Worm (Caenorhabditis elegans) whole organism, L1 larva: Measurements from ENCODE around the gene T05C12.9.

Experiments
- C16A3.4 ChIP-seq: fragments of 150-350 bp; optimal IDR thresholded peaks from 2 replicates; lab custom pipeline; 2014; ENCODE audit warnings: missing biosample characterization, missing genetic modification characterization
- Y116A8C.19 ChIP-seq: sonication (generic microtip); optimal IDR thresholded peaks from 2 replicates; lab custom pipeline; 2016; ENCODE audit warnings: missing compliant biosample characterization, missing genetic modification characterization, borderline replicate concordance
- aha-1 ChIP-seq: fragments of 150-350 bp; optimal IDR thresholded peaks from 2 replicates; lab custom pipeline; 2014; ENCODE audit warnings: missing biosample characterization, missing genetic modification characterization
- ama-1 ChIP-seq: fragments of 150-350 bp; optimal IDR thresholded peaks from 2 replicates; lab custom pipeline; 2014
- ceh-63 ChIP-seq: fragments of 200-800 bp; sonication (Bioruptor generic); optimal IDR thresholded peaks from 2 replicates; lab custom pipeline; 2018; ENCODE audit warnings: mild to moderate bottlenecking, missing genetic modification characterization, missing compliant biosample characterization
- ceh-90 ChIP-seq: sonication (generic microtip); optimal IDR thresholded peaks from 2 replicates; lab custom pipeline; 2016; ENCODE audit warnings: missing genetic modification characterization, missing compliant biosample characterization
- ces-1 ChIP-seq: fragments of 150-350 bp; optimal IDR thresholded peaks from 2 replicates; lab custom pipeline; 2014; ENCODE audit warnings: missing biosample characterization, missing genetic modification reagents, missing genetic modification characterization
- efl-1 ChIP-seq, 4 experiments: fragments of 150-350 bp; optimal IDR thresholded peaks in 3 of 4; peaks in 1 of 4; 1 replicate in 1 of 4; 2 replicates in 3 of 4; lab custom pipeline; 2014; ENCODE audit warnings: missing biosample characterization in 2 of 4, missing genetic modification characterization in 2 of 4, missing genetic modification reagents in 2 of 4
- egl-13 ChIP-seq: sonication (generic microtip); optimal IDR thresholded peaks from 2 replicates; lab custom pipeline; 2016; ENCODE audit warnings: missing genotype, missing genetic modification reagents, missing genetic modification characterization, missing compliant biosample characterization
- elt-3 ChIP-seq, 6 experiments: fragments of 150-350 bp in 1 of 6; sonication (generic microtip); optimal IDR thresholded peaks; 2 replicates each; lab custom pipeline; 2017 to 2018; ENCODE audit warnings: missing biosample characterization in 6 of 6, missing genetic modification characterization in 6 of 6, inconsistent platforms in 1 of 6
- fkh-4 ChIP-seq: sonication (generic microtip); optimal IDR thresholded peaks from 2 replicates; lab custom pipeline; 2016; ENCODE audit warnings: missing compliant biosample characterization, missing genetic modification characterization, borderline replicate concordance
- fkh-8 ChIP-seq: sonication (generic microtip); optimal IDR thresholded peaks from 2 replicates; lab custom pipeline; 2016; ENCODE audit warnings: mild to moderate bottlenecking, missing genetic modification characterization, missing compliant biosample characterization
- fos-1 ChIP-seq: fragments of 150-350 bp; optimal IDR thresholded peaks from 2 replicates; lab custom pipeline; 2014; ENCODE audit warnings: missing biosample characterization, missing genetic modification characterization
- grh-1 ChIP-seq: fragments of 200-800 bp; sonication (Bioruptor generic); IDR thresholded peaks from 2 replicates; pipeline ENCODE4 v1.3.6; 2022; ENCODE audit warnings: missing genetic modification reagents, missing genetic modification characterization, missing compliant biosample characterization
- hlh-17 ChIP-seq: fragments of 200-800 bp; sonication (Bioruptor generic); optimal IDR thresholded peaks from 2 replicates; lab custom pipeline; 2018; ENCODE audit warnings: missing genetic modification characterization, mild to moderate bottlenecking, missing compliant biosample characterization, moderate library complexity, borderline replicate concordance
- hlh-4 ChIP-seq: sonication (generic microtip); optimal IDR thresholded peaks from 2 replicates; lab custom pipeline; 2016; ENCODE audit warnings: mild to moderate bottlenecking, missing genetic modification characterization, missing compliant biosample characterization
- hpl-2 ChIP-seq: fragments of 150-350 bp; optimal IDR thresholded peaks from 2 replicates; lab custom pipeline; 2014; ENCODE audit warnings: missing biosample characterization, missing genetic modification reagents, missing genetic modification characterization
- irx-1 ChIP-seq: sonication (generic microtip); optimal IDR thresholded peaks from 2 replicates; lab custom pipeline; 2016; ENCODE audit warnings: missing genetic modification characterization, missing compliant biosample characterization
- isw-1 ChIP-seq: fragments of 200-800 bp; sonication (Bioruptor generic); IDR thresholded peaks from 2 replicates; pipeline ENCODE4 v1.3.6; 2022; ENCODE audit warnings: missing genetic modification characterization, missing compliant biosample characterization
- jun-1 ChIP-seq: fragments of 150-350 bp; optimal IDR thresholded peaks from 2 replicates; lab custom pipeline; 2014; ENCODE audit warnings: missing biosample characterization, missing genetic modification reagents, missing genetic modification characterization
- lin-13 ChIP-seq: fragments of 150-350 bp; optimal IDR thresholded peaks from 2 replicates; lab custom pipeline; 2014; ENCODE audit warnings: missing biosample characterization, missing genetic modification reagents, missing genetic modification characterization
- lin-14 ChIP-seq: fragments of 200-800 bp; sonication (Bioruptor generic); optimal IDR thresholded peaks from 2 replicates; lab custom pipeline; 2018; ENCODE audit warnings: mild to moderate bottlenecking, missing genetic modification characterization, moderate library complexity, missing compliant biosample characterization
- lin-15B ChIP-seq: fragments of 150-350 bp; sonication (generic microtip); optimal IDR thresholded peaks from 3 replicates; lab custom pipeline; 2014; ENCODE audit warnings: missing biosample characterization, missing genetic modification characterization
- lin-35 ChIP-seq, 2 experiments: fragments of 150-350 bp; optimal IDR thresholded peaks; 2 replicates each; lab custom pipeline; 2014; ENCODE audit warnings: missing biosample characterization in 2 of 2, missing genetic modification characterization in 2 of 2, missing genetic modification reagents in 2 of 2
- lin-39 ChIP-seq: fragments of 150-350 bp; optimal IDR thresholded peaks from 2 replicates; lab custom pipeline; 2014; ENCODE audit warnings: missing biosample characterization, missing genetic modification reagents, missing genetic modification characterization
- lsy-2 ChIP-seq, 2 experiments: fragments of 150-350 bp; optimal IDR thresholded peaks; 2 replicates each; lab custom pipeline; 2014; ENCODE audit warnings: missing biosample characterization in 2 of 2, missing genetic modification characterization in 2 of 2
- mab-9 ChIP-seq: fragments of 200-800 bp; sonication (Bioruptor generic); IDR thresholded peaks from 2 replicates; pipeline ENCODE4 v1.3.6; 2022; ENCODE audit warnings: missing genetic modification reagents, missing genetic modification characterization, missing compliant biosample characterization
- mef-2 ChIP-seq: fragments of 150-350 bp; optimal IDR thresholded peaks from 2 replicates; lab custom pipeline; 2014; ENCODE audit warnings: missing biosample characterization, missing genetic modification characterization
- nhr-19 ChIP-seq: fragments of 200-800 bp; sonication (Bioruptor generic); conservative IDR thresholded peaks from 2 replicates; pipeline ENCODE4 v1.3.6; 2022; ENCODE audit warnings: missing genetic modification characterization, missing compliant biosample characterization
- nhr-28 ChIP-seq: fragments of 150-350 bp; optimal IDR thresholded peaks from 2 replicates; lab custom pipeline; 2014; ENCODE audit warnings: missing biosample characterization, missing genetic modification characterization
- nhr-76 ChIP-seq: sonication (generic microtip); optimal IDR thresholded peaks from 2 replicates; lab custom pipeline; 2017; ENCODE audit warnings: missing biosample characterization, missing genetic modification characterization
- nhr-85 ChIP-seq: sonication (generic microtip); peaks from one replicate; lab custom pipeline; 2016; ENCODE audit warnings: missing genetic modification characterization, inconsistent platforms, missing compliant biosample characterization
- nhr-90 ChIP-seq: sonication (generic microtip); optimal IDR thresholded peaks from 2 replicates; lab custom pipeline; 2016; ENCODE audit warnings: mild to moderate bottlenecking, missing genetic modification characterization, missing compliant biosample characterization; ENCODE audit not compliant: poor library complexity
- pax-3 ChIP-seq: fragments of 200-800 bp; sonication (Bioruptor generic); optimal IDR thresholded peaks from 2 replicates; lab custom pipeline; 2018; ENCODE audit warnings: mild to moderate bottlenecking, missing genetic modification characterization, moderate library complexity, missing compliant biosample characterization
- rnt-1 ChIP-seq: sonication (generic microtip); optimal IDR thresholded peaks from 2 replicates; lab custom pipeline; 2016; ENCODE audit warnings: mild to moderate bottlenecking, missing genetic modification characterization, moderate library complexity, missing compliant biosample characterization
- skn-1 ChIP-seq: fragments of 150-350 bp; optimal IDR thresholded peaks from 2 replicates; lab custom pipeline; 2014; ENCODE audit warnings: missing biosample characterization, missing genetic modification characterization
- snu-23 ChIP-seq: sonication (generic microtip); optimal IDR thresholded peaks from 2 replicates; lab custom pipeline; 2016; ENCODE audit warnings: missing genetic modification characterization, missing compliant biosample characterization
- sptf-1 ChIP-seq: fragments of 150-350 bp; optimal IDR thresholded peaks from 2 replicates; lab custom pipeline; 2014; ENCODE audit warnings: missing biosample characterization, missing genetic modification characterization
- sup-37 ChIP-seq: fragments of 200-800 bp; sonication (Bioruptor generic); optimal IDR thresholded peaks from 2 replicates; lab custom pipeline; 2018; ENCODE audit warnings: mild to moderate bottlenecking, missing genetic modification characterization, missing compliant biosample characterization
- swsn-7 ChIP-seq: sonication (generic microtip); optimal IDR thresholded peaks from 2 replicates; lab custom pipeline; 2016; ENCODE audit warnings: missing genetic modification characterization, missing compliant biosample characterization
- tlp-1 ChIP-seq: fragments of 150-350 bp; optimal IDR thresholded peaks from 2 replicates; lab custom pipeline; 2014; ENCODE audit warnings: missing biosample characterization, missing genetic modification characterization
- unc-30 ChIP-seq: sonication (generic microtip); optimal IDR thresholded peaks from 2 replicates; lab custom pipeline; 2017; ENCODE audit warnings: missing biosample characterization, missing genetic modification characterization
- unc-62 ChIP-seq: fragments of 150-350 bp; optimal IDR thresholded peaks from 2 replicates; lab custom pipeline; 2014; ENCODE audit warnings: missing biosample characterization, missing genetic modification reagents, missing genetic modification characterization
- unc-86 ChIP-seq: sonication (generic microtip); optimal IDR thresholded peaks from 2 replicates; lab custom pipeline; 2016; ENCODE audit warnings: missing genetic modification characterization, missing compliant biosample characterization
- unc-98 ChIP-seq: fragments of 200-800 bp; sonication (Bioruptor generic); IDR thresholded peaks from 2 replicates; pipeline ENCODE4 v1.3.6; 2022; ENCODE audit warnings: missing genetic modification characterization, missing compliant biosample characterization
- vab-15 ChIP-seq: sonication (generic microtip); optimal IDR thresholded peaks from 2 replicates; lab custom pipeline; 2017; ENCODE audit warnings: missing genotype, mild to moderate bottlenecking, missing genetic modification characterization, missing compliant biosample characterization
- xbp-1 ChIP-seq: sonication (generic microtip); optimal IDR thresholded peaks from 2 replicates; lab custom pipeline; 2016; ENCODE audit warnings: missing genetic modification characterization, missing compliant biosample characterization
- zag-1 ChIP-seq: fragments of 150-350 bp; optimal IDR thresholded peaks from 2 replicates; lab custom pipeline; 2014; ENCODE audit warnings: missing biosample characterization, missing genetic modification characterization
- ztf-4 ChIP-seq: fragments of 150-350 bp; optimal IDR thresholded peaks from 2 replicates; lab custom pipeline; 2014; ENCODE audit warnings: missing biosample characterization, missing genetic modification characterization

T05C12.9 gene

DNA sequence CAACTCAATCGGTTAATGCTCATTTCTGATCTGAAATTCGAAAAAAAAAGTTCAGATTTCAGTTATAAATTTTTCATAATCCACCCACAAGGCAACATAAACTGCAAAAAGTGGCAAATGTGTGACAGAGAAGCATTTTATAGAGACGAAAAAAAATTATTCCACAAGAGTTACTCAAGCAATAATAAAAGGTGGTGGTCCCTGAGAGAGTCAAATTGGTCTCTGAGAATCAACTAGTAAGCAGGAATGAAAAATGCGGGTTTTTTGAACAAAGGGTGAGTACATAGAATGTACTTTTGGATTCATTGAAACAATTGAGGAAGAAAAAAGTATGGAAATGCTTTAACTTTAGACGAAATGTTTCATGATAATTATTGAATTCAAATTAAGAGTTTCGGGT is 22.7 kb downstream of the T05C12.9 start, which contains the start of gene T05C12.11:
Gene T05C12.11, minus strand, starts transcription at position 101 of the 400 bp plus-strand sequence.
- TF ChIP-seq lin-14 (peak; percentile 17), snu-23 (GFP tag; lab: Kevin White, UChicago) (no peak)

DNA sequence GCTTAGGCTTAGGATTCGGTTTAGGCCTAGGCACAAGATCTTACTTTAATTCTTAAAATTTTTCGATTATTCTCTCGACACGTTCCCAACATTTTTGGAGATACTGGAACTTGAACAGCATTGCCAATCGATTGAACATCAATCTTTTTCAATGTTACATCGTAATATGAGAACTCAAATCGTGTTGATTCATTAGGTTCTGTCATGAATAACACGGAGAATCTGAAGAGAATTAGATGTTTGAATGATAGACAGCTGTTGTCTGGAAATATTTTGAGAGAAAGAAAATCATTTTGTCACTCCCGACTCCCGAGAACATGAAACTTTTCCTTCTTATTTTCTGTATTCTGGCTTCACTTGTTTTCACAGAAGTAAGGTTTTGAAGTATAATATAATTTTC is 23.7 kb downstream of the T05C12.9 start, which contains the start of gene T05C12.15:
Gene T05C12.15, plus strand, starts transcription at position 301 of the 400 bp plus-strand sequence.
- no peak for TF ChIP-seq hlh-17 (GFP tag; lab: Kevin White, UChicago)
- no peak for TF ChIP-seq ces-1 (GFP tag; lab: Kevin White, UChicago)
- TF ChIP-seq nhr-28, result no peak
- no peak for TF ChIP-seq nhr-76
- TF ChIP-seq hlh-4 (tag; lab: Kevin White, UChicago), result no peak
- no peak for TF ChIP-seq hpl-2 (GFP tag; lab: Kevin White, UChicago)
- TF ChIP-seq lsy-2 (tag; optimal IDR thresholded peaks at IDR 0.05; lab: Kevin White, UChicago), result no peak
- no peak for TF ChIP-seq nhr-90 (tag; lab: Kevin White, UChicago)
- TF ChIP-seq nhr-19 (GFP tag; lab: Robert Waterston, UW), result no peak
- no peak for TF ChIP-seq ztf-4 (tag; lab: Kevin White, UChicago)
- TF ChIP-seq fkh-8 (tag; lab: Kevin White, UChicago), result no peak
- TF ChIP-seq sptf-1 (tag; lab: Kevin White, UChicago), result no peak
- no peak for TF ChIP-seq unc-62 (GFP tag; lab: Kevin White, UChicago)

DNA sequence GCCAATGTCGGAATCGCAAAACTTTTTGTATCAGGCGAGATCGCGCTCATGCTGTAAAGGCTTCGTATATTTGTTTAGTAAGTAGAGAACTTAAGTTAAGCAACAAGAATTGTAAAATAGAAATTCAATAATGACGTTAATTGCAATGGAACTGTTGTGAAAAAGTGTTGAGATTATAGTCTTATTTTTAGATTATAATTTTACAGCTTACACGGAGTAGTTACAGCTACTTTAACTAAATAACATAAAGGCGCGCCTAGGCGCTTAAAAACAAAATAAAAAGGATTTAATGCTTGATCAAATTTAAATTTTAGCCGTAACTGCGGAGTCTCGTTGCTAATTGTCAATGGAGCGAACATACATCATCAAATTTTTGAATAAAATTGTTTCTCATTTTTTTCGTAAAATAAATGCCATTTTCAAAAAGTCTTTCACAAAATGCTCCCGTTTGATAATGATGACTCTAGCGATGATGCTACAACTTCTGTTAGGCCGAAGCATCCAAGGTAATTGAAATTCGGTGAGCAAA is 30.8 kb downstream of the T05C12.9 start, which contains the start of the genes emb-27 and rrf-3:
Gene emb-27, minus strand, starts transcription at position 51 of the 529 bp plus-strand sequence.
Gene rrf-3, plus strand, starts transcription at position 346 of the 529 bp plus-strand sequence.
- TF ChIP-seq irx-1 (no peak), fos-1 (tag; lab: Kevin White, UChicago) (no peak), unc-98 (GFP tag; lab: Robert Waterston, UW) (no peak), fkh-4 (tag; lab: Kevin White, UChicago) (no peak), sptf-1 (tag; lab: Kevin White, UChicago) (no peak), nhr-28 (no peak), tlp-1 (tag; lab: Kevin White, UChicago) (no peak), lin-39 (tag; lab: Kevin White, UChicago) (no peak), rnt-1 (tag; lab: Kevin White, UChicago) (peak; percentile 34), ceh-90 (tag; lab: Kevin White, UChicago) (no peak), xbp-1 (tag; lab: Kevin White, UChicago) (peak; percentile 25), vab-15 (tag; lab: Kevin White, UChicago) (no peak), unc-86 (no peak), elt-3 (tag; optimal IDR thresholded peaks at IDR 0.05; lab: Kevin White, UChicago) (no peak), skn-1 (tag; lab: Kevin White, UChicago) (peak; percentile 68), nhr-85 (tag; lab: Kevin White, UChicago) (peak; percentile 33), C16A3.4 (tag; lab: Kevin White, UChicago) (peak; percentile 77), hlh-17 (GFP tag; lab: Kevin White, UChicago) (no peak), jun-1 (tag; lab: Kevin White, UChicago) (no peak), mef-2 (no peak), pax-3 (tag; lab: Kevin White, UChicago) (no peak), ceh-63 (GFP tag; lab: Kevin White, UChicago) (no peak), hpl-2 (GFP tag; lab: Kevin White, UChicago) (no peak), unc-30 (no peak), isw-1 (GFP tag; lab: Robert Waterston, UW) (no peak), grh-1 (GFP tag; lab: Robert Waterston, UW) (no peak), efl-1 (optimal IDR thresholded peaks at IDR 0.05; lab: Kevin White, UChicago) (peak; percentile 65 to 73), efl-1 (GFP tag; optimal IDR thresholded peaks at IDR 0.05 in 1 of 2; lab: Kevin White, UChicago) (peak; percentile 80 to 96), zag-1 (tag; lab: Kevin White, UChicago) (no peak), lin-15B (tag; lab: Kevin White, UChicago) (peak; percentile 84), swsn-7 (tag; lab: Kevin White, UChicago) (peak; percentile 14), mab-9 (no peak), lin-13 (peak; percentile 16), ama-1 (lab: Kevin White, UChicago) (no peak), lin-35 (GFP tag; optimal IDR thresholded peaks at IDR 0.05; lab: Kevin White, UChicago) (peak; percentile 75 to 83), unc-62 (GFP tag; lab: Kevin White, UChicago) (no peak), sup-37 (GFP tag; lab: Kevin White, UChicago) (no peak), egl-13 (tag; lab: Kevin White, UChicago) (no peak), Y116A8C.19 (tag; lab: Kevin White, UChicago) (no peak), aha-1 (tag; lab: Kevin White, UChicago) (no peak)
